Fruit fly (Drosophila melanogaster) whole organism, embryonic: ENCODE measurements around the gene inaF-B.

Experiments
- Antp ChIP-seq: fragments of 200-800 bp; sonication (Bioruptor generic); optimal IDR thresholded peaks from 3 replicates; lab custom pipeline; 2016; ENCODE audit warnings: missing biosample characterization, missing genetic modification characterization
- CG10366 ChIP-seq: fragments of 200-800 bp; sonication (Bioruptor generic); IDR thresholded peaks from 2 replicates; pipeline ENCODE4 v1.3.6; 2022; ENCODE audit warnings: missing biosample characterization, missing genetic modification characterization
- CG10543 ChIP-seq: fragments of 200-800 bp; sonication (Bioruptor generic); optimal IDR thresholded peaks from 3 replicates; lab custom pipeline; 2017; ENCODE audit warnings: missing biosample characterization, mild to moderate bottlenecking, missing genetic modification characterization, moderate library complexity
- CG13123 ChIP-seq: fragments of 200-800 bp; sonication (Bioruptor generic); optimal IDR thresholded peaks from 2 replicates; lab custom pipeline; 2016; ENCODE audit warnings: missing biosample characterization, missing genetic modification characterization
- CG13624 ChIP-seq: fragments of 200-800 bp; sonication (Bioruptor generic); optimal IDR thresholded peaks from 2 replicates; lab custom pipeline; 2016; ENCODE audit warnings: missing biosample characterization, missing genetic modification characterization
- CG13894 ChIP-seq: fragments of 200-800 bp; sonication (Bioruptor generic); optimal IDR thresholded peaks from 3 replicates; lab custom pipeline; 2018; ENCODE audit warnings: missing biosample characterization, mild to moderate bottlenecking, missing genetic modification characterization, moderate library complexity
- CG15073 ChIP-seq: fragments of 200-800 bp; sonication (Bioruptor generic); optimal IDR thresholded peaks from 2 replicates; lab custom pipeline; 2016; ENCODE audit warnings: missing biosample characterization, missing genetic modification characterization
- CG2712 ChIP-seq: fragments of 200-800 bp; optimal IDR thresholded peaks from 3 replicates; lab custom pipeline; 2019; ENCODE audit warnings: missing biosample characterization, mild to moderate bottlenecking, missing genetic modification characterization, moderate library complexity
- CG30403 ChIP-seq: fragments of 200-800 bp; sonication (Bioruptor generic); optimal IDR thresholded peaks from 3 replicates; lab custom pipeline; 2016; ENCODE audit warnings: missing biosample characterization, missing genetic modification characterization
- CG30431 ChIP-seq: fragments of 200-800 bp; sonication (Bioruptor generic); optimal IDR thresholded peaks from 2 replicates; lab custom pipeline; 2017; ENCODE audit warnings: missing biosample characterization, missing genetic modification characterization
- CG3407 ChIP-seq: fragments of 200-800 bp; sonication (Bioruptor generic); optimal IDR thresholded peaks from 2 replicates; lab custom pipeline; 2018; ENCODE audit warnings: missing biosample characterization, mild to moderate bottlenecking, missing genetic modification characterization
- CG3726 ChIP-seq: fragments of 200-800 bp; sonication (Bioruptor generic); IDR thresholded peaks from 3 replicates; pipeline ENCODE4, ENCODE4 v1.3.6; 2022; ENCODE audit warnings: missing biosample characterization, missing genetic modification characterization
- CG4820 ChIP-seq: fragments of 200-800 bp; sonication (Bioruptor generic); optimal IDR thresholded peaks from 3 replicates; lab custom pipeline; 2016; ENCODE audit warnings: missing biosample characterization, missing genetic modification characterization
- CG6791 ChIP-seq: fragments of 200-800 bp; sonication (Bioruptor generic); IDR thresholded peaks from 3 replicates; pipeline ENCODE4 v1.3.6; 2022; ENCODE audit warnings: missing biosample characterization, missing genetic modification characterization; ENCODE audit not compliant: partially characterized antibody
- CHES-1-like ChIP-seq: fragments of 200-800 bp; sonication (Bioruptor generic); optimal IDR thresholded peaks from 2 replicates; lab custom pipeline; 2016; ENCODE audit warnings: missing biosample characterization, missing genetic modification characterization
- CoRest ChIP-seq: fragments of 200-800 bp; sonication (Bioruptor generic); optimal IDR thresholded peaks from 3 replicates; lab custom pipeline; 2018; ENCODE audit warnings: missing biosample characterization, mild to moderate bottlenecking, missing genetic modification characterization, moderate library complexity
- Dref ChIP-seq: fragments of 200-800 bp; sonication (Bioruptor generic); IDR thresholded peaks from 2 replicates; pipeline ENCODE4 v1.3.6; 2022; ENCODE audit warnings: missing biosample characterization, missing genetic modification characterization
- HmgD ChIP-seq: fragments of 200-800 bp; sonication (Bioruptor generic); optimal IDR thresholded peaks from 3 replicates; lab custom pipeline; 2016; ENCODE audit warnings: missing biosample characterization, missing genetic modification characterization
- Hsf ChIP-seq: fragments of 200-800 bp; sonication (Bioruptor generic); optimal IDR thresholded peaks from 3 replicates; lab custom pipeline; 2016; ENCODE audit warnings: missing biosample characterization, missing genetic modification characterization
- Kr ChIP-seq: fragments of 200-800 bp; sonication (Bioruptor generic); optimal IDR thresholded peaks from 2 replicates; lab custom pipeline; 2017; ENCODE audit warnings: missing biosample characterization, mild to moderate bottlenecking, missing genetic modification characterization
- MTF-1 ChIP-seq: fragments of 200-800 bp; sonication (Bioruptor generic); optimal IDR thresholded peaks from 2 replicates; lab custom pipeline; 2018; ENCODE audit warnings: missing biosample characterization, mild to moderate bottlenecking, missing genetic modification characterization, borderline replicate concordance
- Mad ChIP-seq: fragments of 200-800 bp; sonication (Bioruptor generic); optimal IDR thresholded peaks from 2 replicates; lab custom pipeline; 2016; ENCODE audit warnings: missing biosample characterization, missing genetic modification characterization
- Med ChIP-seq: fragments of 200-800 bp; sonication (Bioruptor generic); peaks from one replicate; lab custom pipeline; 2016; ENCODE audit warnings: missing biosample characterization, missing genetic modification characterization, mild to moderate bottlenecking, inconsistent platforms, moderate library complexity
- Poxn ChIP-seq: fragments of 200-800 bp; sonication (Bioruptor generic); IDR thresholded peaks from 2 replicates; pipeline ENCODE4 v1.3.6; 2022; ENCODE audit warnings: missing biosample characterization, missing genetic modification characterization
- Rx ChIP-seq: fragments of 200-800 bp; sonication (Bioruptor generic); IDR thresholded peaks from 2 replicates; pipeline ENCODE4 v1.3.6; 2022; ENCODE audit warnings: missing biosample characterization, missing genetic modification characterization
- Side ChIP-seq: fragments of 200-800 bp; sonication (Bioruptor generic); optimal IDR thresholded peaks from 2 replicates; lab custom pipeline; 2016; ENCODE audit warnings: missing biosample characterization, missing genetic modification characterization
- Sox102F ChIP-seq: fragments of 200-800 bp; sonication (Bioruptor generic); optimal IDR thresholded peaks from 2 replicates; lab custom pipeline; 2018; ENCODE audit warnings: missing biosample characterization, mild to moderate bottlenecking, missing genetic modification characterization, moderate library complexity
- ase ChIP-seq: fragments of 200-800 bp; sonication (Bioruptor generic); IDR thresholded peaks from 3 replicates; pipeline ENCODE4 v1.3.6; 2022; ENCODE audit warnings: missing biosample characterization, missing genetic modification characterization
- az2 ChIP-seq: fragments of 200-800 bp; sonication (Bioruptor generic); optimal IDR thresholded peaks from 3 replicates; lab custom pipeline; 2016; ENCODE audit warnings: missing biosample characterization, missing genetic modification characterization
- cas ChIP-seq: fragments of 200-800 bp; sonication (Bioruptor generic); IDR thresholded peaks from 2 replicates; pipeline ENCODE4 v1.3.6; 2022; ENCODE audit warnings: missing biosample characterization, missing genetic modification characterization
- caup ChIP-seq: fragments of 200-800 bp; sonication (Bioruptor generic); optimal IDR thresholded peaks from 3 replicates; lab custom pipeline; 2017; ENCODE audit warnings: missing biosample characterization, mild to moderate bottlenecking, missing genetic modification characterization, moderate library complexity; ENCODE audit not compliant: severe bottlenecking
- crp ChIP-seq, 2 experiments: fragments of 200-800 bp; sonication (Bioruptor generic); optimal IDR thresholded peaks; 2 replicates in 1 of 2; 3 replicates in 1 of 2; lab custom pipeline; 2017; ENCODE audit warnings: missing biosample characterization in 2 of 2, missing genetic modification characterization in 2 of 2, mild to moderate bottlenecking in 1 of 2, moderate library complexity in 1 of 2
- da ChIP-seq: fragments of 200-800 bp; sonication (Bioruptor generic); optimal IDR thresholded peaks from 2 replicates; lab custom pipeline; 2016; ENCODE audit warnings: missing biosample characterization, missing genetic modification characterization
- dysf ChIP-seq: fragments of 200-800 bp; sonication (Bioruptor generic); IDR thresholded peaks from 3 replicates; pipeline ENCODE4 v1.3.6; 2022; ENCODE audit warnings: missing biosample characterization, missing genetic modification characterization
- fd102C ChIP-seq: fragments of 200-800 bp; sonication (Bioruptor generic); optimal IDR thresholded peaks from 2 replicates; lab custom pipeline; 2018; ENCODE audit warnings: missing biosample characterization, mild to moderate bottlenecking, missing genetic modification characterization, moderate library complexity
- ftz-f1 ChIP-seq: fragments of 200-800 bp; sonication (Bioruptor generic); optimal IDR thresholded peaks from 2 replicates; lab custom pipeline; 2016; ENCODE audit warnings: missing biosample characterization, missing genetic modification characterization
- grau ChIP-seq: fragments of 200-800 bp; optimal IDR thresholded peaks from 3 replicates; lab custom pipeline; 2019; ENCODE audit warnings: missing biosample characterization, mild to moderate bottlenecking, missing genetic modification characterization, moderate library complexity
- gt ChIP-seq: fragments of 200-800 bp; sonication (Bioruptor generic); IDR thresholded peaks from 2 replicates; pipeline ENCODE4 v1.3.6; 2022; ENCODE audit warnings: missing biosample characterization, missing genetic modification characterization
- hkb ChIP-seq, 2 experiments: fragments of 200-800 bp in 1 of 2; fragments of >200 bp in 1 of 2; sonication (Bioruptor generic) in 1 of 2; IDR thresholded peaks in 1 of 2; optimal IDR thresholded peaks in 1 of 2; 2 replicates each; pipeline versions ENCODE4 v1.3.6 to Lab custom; 2017 to 2022; ENCODE audit warnings: missing biosample characterization in 1 of 2, missing genetic modification characterization in 1 of 2
- hth ChIP-seq: fragments of >200 bp; optimal IDR thresholded peaks from 2 replicates; lab custom pipeline; 2017; ENCODE audit warnings: inconsistent platforms
- jumu ChIP-seq: fragments of 200-800 bp; sonication (Bioruptor generic); optimal IDR thresholded peaks from 3 replicates; lab custom pipeline; 2016; ENCODE audit warnings: missing biosample characterization, missing genetic modification characterization
- lbe ChIP-seq: fragments of 200-800 bp; sonication (Bioruptor generic); optimal IDR thresholded peaks from 2 replicates; lab custom pipeline; 2016; ENCODE audit warnings: missing biosample characterization, mild to moderate bottlenecking, missing genetic modification characterization
- row ChIP-seq: fragments of 200-800 bp; sonication (Bioruptor generic); IDR thresholded peaks from 3 replicates; pipeline ENCODE4 v1.3.6; 2022; ENCODE audit warnings: missing biosample characterization, missing genetic modification characterization
- salm ChIP-seq: fragments of 200-800 bp; sonication (Bioruptor generic); optimal IDR thresholded peaks from 2 replicates; lab custom pipeline; 2018; ENCODE audit warnings: missing biosample characterization, mild to moderate bottlenecking, missing genetic modification characterization
- seq ChIP-seq: fragments of 200-800 bp; sonication (Bioruptor generic); IDR thresholded peaks from 2 replicates; pipeline ENCODE4 v1.3.6; 2022; ENCODE audit warnings: missing biosample characterization, missing genetic modification characterization
- so ChIP-seq: fragments of 200-800 bp; sonication (Bioruptor generic); IDR thresholded peaks from 3 replicates; pipeline ENCODE4 v1.3.6; 2022; ENCODE audit warnings: missing biosample characterization, missing genetic modification characterization
- ssp ChIP-seq: fragments of 200-800 bp; sonication (Bioruptor generic); IDR thresholded peaks from 2 replicates; pipeline ENCODE4 v1.3.6; 2022; ENCODE audit warnings: missing biosample characterization, missing genetic modification characterization
- tgo ChIP-seq: fragments of 200-800 bp; sonication (Bioruptor generic); IDR thresholded peaks from 3 replicates; pipeline ENCODE4 v1.3.6; 2022; ENCODE audit warnings: missing biosample characterization, missing genetic modification characterization
- zen ChIP-seq: fragments of 200-800 bp; sonication (Bioruptor generic); optimal IDR thresholded peaks from 3 replicates; lab custom pipeline; 2018; ENCODE audit warnings: missing biosample characterization, mild to moderate bottlenecking, missing genetic modification characterization, moderate library complexity
- zfh2 ChIP-seq: fragments of 200-800 bp; sonication (Bioruptor generic); optimal IDR thresholded peaks from 2 replicates; lab custom pipeline; 2016; ENCODE audit warnings: missing biosample characterization, missing genetic modification characterization

Gene inaF-B

dm6 chrX:11709799-11710720 lies 22.5 kb downstream of the inaF-B start, which contains the start of gene FucT6 (continued):
- TF ChIP-seq az2 (GFP tag; lab: Kevin White, UChicago) (no peak), ssp (GFP tag; lab: Robert Waterston, UW) (no peak), caup (GFP tag; lab: Kevin White, UChicago) (peak; percentile 11), cas (no peak), CG30431 (GFP tag; lab: Kevin White, UChicago) (no peak), tgo (GFP tag; lab: Robert Waterston, UW) (no peak), seq (GFP tag; lab: Robert Waterston, UW) (no peak), CG30403 (no peak), Mad (GFP tag; lab: Kevin White, UChicago) (peak; percentile 0), Dref (GFP tag; lab: Robert Waterston, UW) (peak; percentile 98), MTF-1 (no peak), Kr (GFP tag; lab: Kevin White, UChicago) (no peak), hkb (optimal IDR thresholded peaks at IDR 0.05; lab: Kevin White, UChicago) (no peak), hkb (GFP tag; IDR thresholded peaks at IDR 0.05; lab: Robert Waterston, UW) (no peak), CG13624 (no peak), Sox102F (no peak), salm (tag; lab: Kevin White, UChicago) (no peak), CG15073 (GFP tag; lab: Kevin White, UChicago) (no peak), Antp (GFP tag; lab: Kevin White, UChicago) (no peak), CG4820 (GFP tag; lab: Kevin White, UChicago) (no peak), ftz-f1 (GFP tag; lab: Kevin White, UChicago) (no peak), Med (GFP tag; lab: Kevin White, UChicago) (peak; percentile 84), dysf (GFP tag; lab: Robert Waterston, UW) (no peak), zen (tag; lab: Kevin White, UChicago) (peak; percentile 21), jumu (GFP tag; lab: Kevin White, UChicago) (no peak), CG6791 (peak; percentile 90), CG10366 (GFP tag; lab: Robert Waterston, UW) (no peak), CG3726 (GFP tag; lab: Robert Waterston, UW) (no peak), CG3407 (no peak), CG2712 (tag; lab: Kevin White, UChicago) (peak; percentile 2), crp (GFP tag; optimal IDR thresholded peaks at IDR 0.05; lab: Kevin White, UChicago) (peak in 1 of 2 experiments; percentile 29), Poxn (GFP tag; lab: Robert Waterston, UW) (no peak), CHES-1-like (peak; percentile 37), so (GFP tag; lab: Robert Waterston, UW) (0 out of 3 replicates have a peak, but pooled peaks have one; percentile 13), HmgD (GFP tag; lab: Kevin White, UChicago) (peak; percentile 16), CG13894 (tag; lab: Kevin White, UChicago) (no peak), CG13123 (no peak), CG10543 (GFP tag; lab: Kevin White, UChicago) (no peak), fd102C (no peak), Hsf (no peak), hth (lab: Kevin White, UChicago) (no peak), Side (no peak), grau (tag; lab: Kevin White, UChicago) (no peak), zfh2 (GFP tag; lab: Kevin White, UChicago) (peak; percentile 8), lbe (no peak), Rx (no peak), row (GFP tag; lab: Robert Waterston, UW) (no peak; the same call in 1 of the 3 replicates), ase (GFP tag; lab: Robert Waterston, UW) (no peak), gt (GFP tag; lab: Robert Waterston, UW) (no peak), da (GFP tag; lab: Kevin White, UChicago) (no peak), CoRest (peak; percentile 58)
